Worm (Caenorhabditis elegans): Measurements from ENCODE around the gene F59B2.9.

DNA sequence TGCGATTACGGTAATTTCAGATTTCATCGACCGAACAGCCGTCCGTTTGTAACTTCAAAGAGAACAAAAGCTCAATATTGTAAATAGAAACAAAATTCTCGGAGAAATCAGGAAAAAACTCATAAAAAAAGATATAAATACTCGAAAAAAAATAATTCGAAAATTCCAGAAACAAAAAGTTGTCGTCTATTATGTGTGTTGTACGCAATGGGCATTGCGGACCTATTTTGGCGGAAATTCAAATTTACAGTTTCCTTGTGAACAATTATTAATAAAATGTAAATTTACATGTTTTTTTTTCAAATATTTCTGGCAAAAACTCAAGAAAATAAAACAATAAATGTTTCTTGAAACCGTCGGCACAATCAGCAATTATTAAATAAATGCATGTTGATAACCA lies 26.7 kb downstream of the F59B2.9 start:
- no peak for TF ChIP-seq aly-2 (tag; optimal IDR thresholded peaks at IDR 0.05)
- no peak for TF ChIP-seq nhr-11 (tag; optimal IDR thresholded peaks at IDR 0.05)
